Fruit fly (Drosophila melanogaster) whole organism, adult: Measurements from ENCODE around the gene CG4278.

Source experiments
- CG11617 ChIP-seq: fragments of 200-800 bp; sonication (Bioruptor generic); optimal IDR thresholded peaks from 2 replicates; lab custom pipeline; 2017; ENCODE audit warnings: mild to moderate bottlenecking, missing biosample characterization, missing genetic modification reagents, missing genetic modification characterization
- CG12768 ChIP-seq: fragments of 200-800 bp; sonication (Bioruptor generic); optimal IDR thresholded peaks from 2 replicates; lab custom pipeline; 2017; ENCODE audit warnings: missing biosample characterization, missing genetic modification characterization, mild to moderate bottlenecking, moderate library complexity, missing genetic modification reagents
- CG14711 ChIP-seq: fragments of 200-800 bp; sonication (Bioruptor generic); optimal IDR thresholded peaks from 2 replicates; lab custom pipeline; 2018; ENCODE audit warnings: missing biosample characterization, mild to moderate bottlenecking, missing genetic modification characterization, moderate library complexity
- CG1620 ChIP-seq: fragments of 200-800 bp; sonication (Bioruptor generic); optimal IDR thresholded peaks from 2 replicates; lab custom pipeline; 2016; ENCODE audit warnings: missing biosample characterization, missing genetic modification characterization
- CG33017 ChIP-seq: fragments of 200-800 bp; sonication (Bioruptor generic); optimal IDR thresholded peaks from 2 replicates; lab custom pipeline; 2018; ENCODE audit warnings: missing biosample characterization, mild to moderate bottlenecking, missing genetic modification characterization, moderate library complexity
- CG5204 ChIP-seq: fragments of 200-800 bp; sonication (Bioruptor generic); optimal IDR thresholded peaks from 2 replicates; lab custom pipeline; 2016; ENCODE audit warnings: missing biosample characterization, missing genetic modification characterization
- CG7045 ChIP-seq: fragments of 200-800 bp; sonication (Bioruptor generic); optimal IDR thresholded peaks from 2 replicates; lab custom pipeline; 2017; ENCODE audit warnings: missing biosample characterization, mild to moderate bottlenecking, missing genetic modification characterization
- CG7101 ChIP-seq: fragments of 200-800 bp; sonication (Bioruptor generic); optimal IDR thresholded peaks from 2 replicates; lab custom pipeline; 2018; ENCODE audit warnings: missing biosample characterization, mild to moderate bottlenecking, missing genetic modification characterization, moderate library complexity
- Clk ChIP-seq: fragments of 200-800 bp; sonication (Bioruptor generic); optimal IDR thresholded peaks from 2 replicates; lab custom pipeline; 2017; ENCODE audit warnings: missing biosample characterization, missing genetic modification characterization
- Crg-1 ChIP-seq: fragments of 200-800 bp; sonication (Bioruptor generic); optimal IDR thresholded peaks from 2 replicates; lab custom pipeline; 2016; ENCODE audit warnings: missing biosample characterization, missing genetic modification characterization
- Hr96 ChIP-seq: fragments of 200-800 bp; sonication (Bioruptor generic); optimal IDR thresholded peaks from 2 replicates; lab custom pipeline; 2016; ENCODE audit warnings: missing biosample characterization, missing genetic modification characterization
- Mnt ChIP-seq: fragments of 200-800 bp; sonication (Bioruptor generic); optimal IDR thresholded peaks from 2 replicates; lab custom pipeline; 2016; ENCODE audit warnings: missing biosample characterization, mild to moderate bottlenecking, missing genetic modification characterization
- bab1 ChIP-seq: fragments of 200-800 bp; sonication (Bioruptor generic); optimal IDR thresholded peaks from 3 replicates; lab custom pipeline; 2019; ENCODE audit warnings: missing biosample characterization, mild to moderate bottlenecking, missing genetic modification characterization, moderate library complexity
- cic ChIP-seq: fragments of 200-800 bp; sonication (Bioruptor generic); optimal IDR thresholded peaks from 2 replicates; lab custom pipeline; 2017; ENCODE audit warnings: missing biosample characterization, mild to moderate bottlenecking, missing genetic modification characterization, moderate library complexity
- cnc ChIP-seq, 2 experiments: fragments of >200 bp; optimal IDR thresholded peaks; 2 replicates each; lab custom pipeline; 2017
- kay ChIP-seq: fragments of 200-800 bp; sonication (Bioruptor generic); peaks from one replicate; lab custom pipeline; 2016; ENCODE audit warnings: missing biosample characterization, missing genetic modification characterization, borderline replicate concordance
- ovo ChIP-seq: fragments of 200-800 bp; sonication (Bioruptor generic); optimal IDR thresholded peaks from 2 replicates; lab custom pipeline; 2016; ENCODE audit warnings: missing biosample characterization, missing genetic modification characterization
- pad ChIP-seq: fragments of 200-800 bp; sonication (Bioruptor generic); optimal IDR thresholded peaks from 3 replicates; lab custom pipeline; 2017; ENCODE audit warnings: missing biosample characterization, missing genetic modification characterization, mild to moderate bottlenecking, moderate library complexity, missing genetic modification reagents
- tj ChIP-seq: fragments of 200-800 bp; sonication (Bioruptor generic); optimal IDR thresholded peaks from 3 replicates; lab custom pipeline; 2017; ENCODE audit warnings: missing biosample characterization, mild to moderate bottlenecking, missing genetic modification characterization, moderate library complexity
- toe ChIP-seq: fragments of 200-800 bp; sonication (Bioruptor generic); optimal IDR thresholded peaks from 2 replicates; lab custom pipeline; 2016; ENCODE audit warnings: missing biosample characterization, missing genetic modification characterization

CG4278 gene

DNA sequence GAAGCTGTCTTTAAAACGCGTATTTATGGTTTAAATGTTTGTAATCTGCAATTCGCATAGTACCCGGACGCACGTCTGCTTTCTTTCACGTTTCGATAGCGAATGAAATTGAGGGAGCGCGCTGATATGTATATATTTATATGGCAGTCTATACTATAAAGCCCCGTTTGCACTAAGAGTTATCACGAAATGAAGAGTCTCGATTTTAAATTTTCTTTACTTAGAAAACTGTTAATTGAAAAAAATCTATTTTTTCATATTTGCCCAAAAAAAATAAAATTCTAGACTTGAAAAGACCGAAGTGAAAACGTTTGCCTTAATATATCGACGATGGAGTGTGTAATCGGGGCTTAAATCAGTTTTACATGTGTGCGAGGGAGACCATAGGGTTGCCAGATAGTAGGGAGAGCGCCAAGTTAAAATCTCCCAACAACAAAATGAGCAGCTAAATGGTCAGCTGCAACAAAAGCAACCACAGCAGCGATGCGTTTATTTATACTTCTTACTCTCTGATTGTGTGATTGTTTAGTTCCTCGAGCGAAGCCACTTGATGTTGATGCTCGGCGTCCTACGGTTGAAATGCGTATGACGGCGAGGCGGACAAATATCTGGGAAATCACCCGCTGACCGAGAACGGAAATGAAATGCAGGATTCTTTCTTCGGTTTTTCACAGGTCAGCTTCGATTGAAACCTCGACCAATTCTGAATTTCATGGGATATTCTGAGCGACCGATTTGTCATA is 1.2 kb upstream of the CG4278 start, which contains the start of gene cact:
Gene cact (minus strand): TSS at position 693 of the 743 bp plus-strand sequence.
- peak; percentile 92 for TF ChIP-seq CG7045 (GFP tag; lab: Kevin White, UChicago)
- TF ChIP-seq CG14711 (tag; lab: Kevin White, UChicago) = peak; percentile 91
- TF ChIP-seq CG12768 = peak; percentile 88
- TF ChIP-seq CG33017 (tag; lab: Kevin White, UChicago) = peak; percentile 91
- peak; percentile 94 for TF ChIP-seq Hr96 (GFP tag; lab: Kevin White, UChicago)
- TF ChIP-seq tj (GFP tag; lab: Kevin White, UChicago) = peak; percentile 81
- no peak for TF ChIP-seq cnc (optimal IDR thresholded peaks at IDR 0.05; lab: Kevin White, UChicago)
- peak; percentile 86 for TF ChIP-seq cic (GFP tag; lab: Kevin White, UChicago)
- peak; percentile 94 for TF ChIP-seq bab1 (GFP tag; lab: Kevin White, UChicago)
- peak; percentile 69 for TF ChIP-seq Crg-1 (GFP tag; lab: Kevin White, UChicago)
- TF ChIP-seq pad (GFP tag; lab: Kevin White, UChicago) = peak; percentile 68
- TF ChIP-seq CG7101 = peak; percentile 95
- peak; percentile 94 for TF ChIP-seq Mnt (GFP tag; lab: Kevin White, UChicago)
- peak; percentile 94 for TF ChIP-seq CG11617 (GFP tag; lab: Kevin White, UChicago)
- TF ChIP-seq ovo = peak; percentile 76
- peak; percentile 94 for TF ChIP-seq CG1620 (GFP tag; lab: Kevin White, UChicago)
- TF ChIP-seq toe (GFP tag; lab: Kevin White, UChicago) = peak; percentile 97
- TF ChIP-seq Clk (GFP tag; lab: Kevin White, UChicago) = peak; percentile 57
- TF ChIP-seq CG5204 = peak; percentile 95
- TF ChIP-seq kay (GFP tag; lab: Kevin White, UChicago) = peak; percentile 98

dm6 chr2L:16329102-16329520 is 2.2 kb downstream of the CG4278 start, which contains the start of gene mRpL4:
Gene mRpL4, minus strand, starts transcription at chr2L:16329132.
- no peak for TF ChIP-seq CG11617 (GFP tag; lab: Kevin White, UChicago)
- peak; percentile 13 for TF ChIP-seq pad (GFP tag; lab: Kevin White, UChicago)
- no peak for TF ChIP-seq cnc (optimal IDR thresholded peaks at IDR 0.05; lab: Kevin White, UChicago)
- TF ChIP-seq CG5204 = no peak
- TF ChIP-seq cic (GFP tag; lab: Kevin White, UChicago) = no peak
- no peak for TF ChIP-seq ovo
- no peak for TF ChIP-seq Clk (GFP tag; lab: Kevin White, UChicago)
- no peak for TF ChIP-seq CG33017 (tag; lab: Kevin White, UChicago)
- peak; percentile 28 for TF ChIP-seq CG1620 (GFP tag; lab: Kevin White, UChicago)
- TF ChIP-seq bab1 (GFP tag; lab: Kevin White, UChicago) = peak; percentile 26
- peak; percentile 23 for TF ChIP-seq CG14711 (tag; lab: Kevin White, UChicago)
- TF ChIP-seq tj (GFP tag; lab: Kevin White, UChicago) = no peak
- TF ChIP-seq kay (GFP tag; lab: Kevin White, UChicago) = peak; percentile 80
- TF ChIP-seq CG7101 = peak; percentile 1
- TF ChIP-seq Mnt (GFP tag; lab: Kevin White, UChicago) = peak; percentile 53
- no peak for TF ChIP-seq CG7045 (GFP tag; lab: Kevin White, UChicago)
- TF ChIP-seq CG12768 = no peak
- peak; percentile 60 for TF ChIP-seq toe (GFP tag; lab: Kevin White, UChicago)
- TF ChIP-seq Hr96 (GFP tag; lab: Kevin White, UChicago) = no peak
- no peak for TF ChIP-seq Crg-1 (GFP tag; lab: Kevin White, UChicago)

DNA sequence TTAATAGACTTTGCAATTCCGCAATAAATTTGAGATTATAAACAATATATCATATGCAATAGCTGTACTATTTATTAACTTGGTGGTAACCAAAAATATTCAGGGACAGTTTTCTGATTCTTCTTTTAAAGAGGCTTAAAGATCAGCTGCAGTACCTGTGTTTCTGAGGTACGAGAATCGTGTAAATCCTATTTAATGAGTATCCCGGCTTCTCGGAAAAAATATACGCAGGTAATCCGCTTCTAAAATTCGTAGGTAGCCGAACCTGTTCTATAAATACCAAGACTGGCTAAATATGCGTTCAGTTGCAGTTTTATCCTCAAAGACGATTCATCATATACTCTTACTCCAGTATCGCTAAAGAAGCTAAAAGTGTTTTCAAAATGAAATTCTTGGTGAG is 2.8 kb downstream of the CG4278 start, which contains the start of gene CG4440:
Gene CG4440 (plus strand): TSS at position 301 of the 400 bp plus-strand sequence.
- no peak for TF ChIP-seq kay (GFP tag; lab: Kevin White, UChicago)
- no peak for TF ChIP-seq Hr96 (GFP tag; lab: Kevin White, UChicago)
- TF ChIP-seq pad (GFP tag; lab: Kevin White, UChicago) = no peak
- no peak for TF ChIP-seq CG1620 (GFP tag; lab: Kevin White, UChicago)
- no peak for TF ChIP-seq Crg-1 (GFP tag; lab: Kevin White, UChicago)
- no peak for TF ChIP-seq CG14711 (tag; lab: Kevin White, UChicago)

DNA sequence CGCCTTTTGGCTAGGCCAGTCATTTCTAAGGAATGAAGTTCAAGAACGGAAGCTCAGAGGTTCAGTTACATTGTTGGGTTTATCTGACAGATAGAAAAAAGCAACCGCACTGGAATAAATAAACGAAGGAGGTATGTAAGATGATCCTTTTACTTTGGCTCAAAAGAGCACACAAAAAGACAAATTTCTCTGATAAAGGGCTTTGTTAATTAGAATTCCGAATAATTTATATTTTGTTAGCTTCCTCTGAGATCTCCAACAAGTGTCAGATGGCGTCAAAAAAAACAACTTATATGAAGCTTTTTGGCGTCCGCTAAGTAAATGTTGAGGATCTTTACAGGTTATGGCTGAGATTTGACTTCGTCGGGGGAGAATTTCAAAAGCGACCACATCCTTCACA is 10.9 kb downstream of the CG4278 start, which contains the start of gene CG31817:
Gene CG31817 (minus strand): TSS at position 101 of the 400 bp plus-strand sequence.
- TF ChIP-seq Clk (GFP tag; lab: Kevin White, UChicago) (no peak), cnc (optimal IDR thresholded peaks at IDR 0.05; lab: Kevin White, UChicago) (no peak), CG1620 (GFP tag; lab: Kevin White, UChicago) (no peak), pad (GFP tag; lab: Kevin White, UChicago) (no peak), bab1 (GFP tag; lab: Kevin White, UChicago) (no peak), toe (GFP tag; lab: Kevin White, UChicago) (no peak), CG7045 (GFP tag; lab: Kevin White, UChicago) (no peak), CG5204 (no peak), Hr96 (GFP tag; lab: Kevin White, UChicago) (no peak), CG14711 (tag; lab: Kevin White, UChicago) (no peak), Mnt (GFP tag; lab: Kevin White, UChicago) (no peak), tj (GFP tag; lab: Kevin White, UChicago) (no peak), Crg-1 (GFP tag; lab: Kevin White, UChicago) (no peak), ovo (no peak), CG11617 (GFP tag; lab: Kevin White, UChicago) (no peak), cic (GFP tag; lab: Kevin White, UChicago) (no peak)

dm6 chr2L:16340268-16340667 is 13.4 kb downstream of the CG4278 start, which contains the start of gene CG42266:
Gene CG42266, minus strand, starts transcription at chr2L:16340368.
- no peak for TF ChIP-seq CG7045 (GFP tag; lab: Kevin White, UChicago)
- no peak for TF ChIP-seq toe (GFP tag; lab: Kevin White, UChicago)
- TF ChIP-seq kay (GFP tag; lab: Kevin White, UChicago) = no peak
- no peak for TF ChIP-seq CG12768
- no peak for TF ChIP-seq CG14711 (tag; lab: Kevin White, UChicago)
- no peak for TF ChIP-seq Hr96 (GFP tag; lab: Kevin White, UChicago)
- no peak for TF ChIP-seq cnc (optimal IDR thresholded peaks at IDR 0.05; lab: Kevin White, UChicago)
- TF ChIP-seq CG11617 (GFP tag; lab: Kevin White, UChicago) = no peak
- TF ChIP-seq CG5204 = no peak
